Fruit fly (Drosophila melanogaster) whole organism: Measurements from ENCODE around the gene Tehao.

Experiments used
- CG8478 ChIP-seq: fragments of >200 bp; optimal IDR thresholded peaks from 2 replicates; lab custom pipeline; 2018; ENCODE audit warnings: inconsistent platforms
- psq ChIP-seq: fragments of >200 bp; optimal IDR thresholded peaks from 2 replicates; lab custom pipeline; 2017
- usp ChIP-seq: fragments of >200 bp; optimal IDR thresholded peaks from 2 replicates; lab custom pipeline; 2017; ENCODE audit warnings: missing biosample characterization, missing genetic modification characterization, mixed read lengths

DNA sequence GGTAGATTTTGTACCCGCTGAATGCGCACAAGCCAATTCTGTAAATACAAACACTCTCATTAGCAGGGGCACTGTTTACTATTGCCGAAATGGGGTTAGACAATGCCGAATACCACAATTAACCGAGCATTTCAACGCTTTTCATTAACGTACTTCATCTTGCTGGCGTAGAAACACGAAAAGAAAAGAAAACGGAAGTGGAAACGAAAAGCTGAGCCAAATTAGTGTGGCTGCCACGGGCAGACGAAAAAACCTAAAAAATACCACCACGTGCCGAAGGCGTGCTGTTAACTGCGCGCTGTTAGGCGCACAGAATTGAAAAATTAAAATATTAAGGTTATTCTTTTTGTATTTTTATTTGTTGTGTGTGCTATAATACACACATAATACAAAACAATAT, 40.5 kb upstream of the Tehao start, which contains the start of gene RpL24:
- no peak for TF ChIP-seq CG8478 (lab: Kevin White, UChicago)
- TF ChIP-seq usp (GFP tag; lab: Kevin White, UChicago), result no peak
- TF ChIP-seq psq (lab: Kevin White, UChicago), result no peak
